Worm (Caenorhabditis elegans) whole organism, L1 larva: ENCODE measurements around the gene F44D12.10.

Source experiments
- F16B12.6 ChIP-seq: fragments of 150-350 bp; optimal IDR thresholded peaks from 2 replicates; lab custom pipeline; 2014; ENCODE audit warnings: missing biosample characterization, missing genetic modification characterization
- ceh-82 ChIP-seq, 3 experiments: fragments of 150-350 bp in 1 of 3; sonication (generic microtip) in 2 of 3; optimal IDR thresholded peaks; 2 replicates each; lab custom pipeline; 2014 to 2017; ENCODE audit warnings: missing biosample characterization in 3 of 3, missing genetic modification characterization in 3 of 3
- fkh-10 ChIP-seq: sonication (generic microtip); optimal IDR thresholded peaks from 2 replicates; lab custom pipeline; 2017; ENCODE audit warnings: missing biosample characterization, missing genetic modification reagents, missing genetic modification characterization
- lin-35 ChIP-seq, 2 experiments: fragments of 150-350 bp; optimal IDR thresholded peaks; 2 replicates each; lab custom pipeline; 2014; ENCODE audit warnings: missing biosample characterization in 2 of 2, missing genetic modification characterization in 2 of 2, missing genetic modification reagents in 2 of 2
- nhr-11 ChIP-seq: fragments of 150-350 bp; optimal IDR thresholded peaks from 2 replicates; lab custom pipeline; 2014; ENCODE audit warnings: missing biosample characterization, missing genetic modification characterization
- nhr-47 ChIP-seq: sonication (generic microtip); optimal IDR thresholded peaks from 2 replicates; lab custom pipeline; 2016; ENCODE audit warnings: mild to moderate bottlenecking, missing genetic modification characterization, moderate library complexity, missing compliant biosample characterization
- pax-3 ChIP-seq: fragments of 200-800 bp; sonication (Bioruptor generic); optimal IDR thresholded peaks from 2 replicates; lab custom pipeline; 2018; ENCODE audit warnings: mild to moderate bottlenecking, missing genetic modification characterization, moderate library complexity, missing compliant biosample characterization
- sox-4 ChIP-seq: sonication (generic microtip); optimal IDR thresholded peaks from 2 replicates; lab custom pipeline; 2016; ENCODE audit warnings: missing genetic modification characterization, missing compliant biosample characterization

- TF ChIP-seq nhr-47 (tag; lab: Kevin White, UChicago), result no peak
- TF ChIP-seq F16B12.6 (tag; lab: Kevin White, UChicago), result no peak
- TF ChIP-seq sox-4, result no peak
- TF ChIP-seq ceh-82 (tag; optimal IDR thresholded peaks at IDR 0.05; lab: Kevin White, UChicago), result no peak
- no peak for TF ChIP-seq nhr-11 (tag; lab: Kevin White, UChicago)
- no peak for TF ChIP-seq fkh-10 (GFP tag; lab: Kevin White, UChicago)
- TF ChIP-seq lin-35 (GFP tag; optimal IDR thresholded peaks at IDR 0.05; lab: Kevin White, UChicago), result no peak
- no peak for TF ChIP-seq pax-3
Measured at ce11 chrIV:10068266-10068665, 31.4 kb upstream of the F44D12.10 start.
